Fruit fly (Drosophila melanogaster) whole organism, embryonic: Measurements from ENCODE around the gene CG10993.

ENCODE experiments used
- CG10267 ChIP-seq: fragments of 200-800 bp; sonication (Bioruptor generic); optimal IDR thresholded peaks from 2 replicates; lab custom pipeline; 2018; ENCODE audit warnings: missing biosample characterization, mild to moderate bottlenecking, missing genetic modification characterization, moderate library complexity
- CG10321 ChIP-seq: fragments of 200-800 bp; sonication (Bioruptor generic); IDR thresholded peaks from 2 replicates; pipeline ENCODE4 v1.3.6; 2022; ENCODE audit warnings: missing biosample characterization, missing genetic modification characterization
- CG10654 ChIP-seq: fragments of 200-800 bp; sonication (Bioruptor generic); optimal IDR thresholded peaks from 2 replicates; lab custom pipeline; 2016; ENCODE audit warnings: missing biosample characterization, missing genetic modification characterization
- CG11456 ChIP-seq: fragments of 200-800 bp; sonication (Bioruptor generic); IDR thresholded peaks from 3 replicates; pipeline ENCODE4 v1.3.6; 2022; ENCODE audit warnings: missing biosample characterization, missing genetic modification characterization
- CG11695 ChIP-seq: fragments of 200-800 bp; sonication (Bioruptor generic); IDR thresholded peaks from 3 replicates; pipeline ENCODE4 v1.3.6; 2022; ENCODE audit warnings: missing biosample characterization, missing genetic modification characterization
- CG12236 ChIP-seq: fragments of 200-800 bp; sonication (Bioruptor generic); optimal IDR thresholded peaks from 2 replicates; lab custom pipeline; 2016; ENCODE audit warnings: missing biosample characterization, missing genetic modification characterization
- CG1233 ChIP-seq: fragments of 200-800 bp; sonication (Bioruptor generic); optimal IDR thresholded peaks from 4 replicates; lab custom pipeline; 2018; ENCODE audit warnings: missing biosample characterization, mild to moderate bottlenecking, missing genetic modification characterization
- CG12391 ChIP-seq: fragments of 200-800 bp; sonication (Bioruptor generic); optimal IDR thresholded peaks from 3 replicates; lab custom pipeline; 2018; ENCODE audit warnings: missing biosample characterization, mild to moderate bottlenecking, missing genetic modification characterization, moderate library complexity
- CG12769 ChIP-seq: fragments of 200-800 bp; sonication (Bioruptor generic); optimal IDR thresholded peaks from 2 replicates; lab custom pipeline; 2019; ENCODE audit warnings: missing biosample characterization, mild to moderate bottlenecking, missing genetic modification characterization, moderate library complexity
- CG13287 ChIP-seq: fragments of 200-800 bp; sonication (Bioruptor generic); IDR thresholded peaks from 2 replicates; pipeline ENCODE4 v1.3.6; 2022; ENCODE audit warnings: missing biosample characterization, missing genetic modification characterization; ENCODE audit not compliant: partially characterized antibody
- CG14710 ChIP-seq: fragments of 200-800 bp; sonication (Bioruptor generic); optimal IDR thresholded peaks from 3 replicates; lab custom pipeline; 2019; ENCODE audit warnings: missing biosample characterization, mild to moderate bottlenecking, missing genetic modification characterization, moderate library complexity
- CG17385 ChIP-seq: fragments of 200-800 bp; sonication (Bioruptor generic); optimal IDR thresholded peaks from 3 replicates; lab custom pipeline; 2018; ENCODE audit warnings: missing biosample characterization, mild to moderate bottlenecking, missing genetic modification characterization
- CG30020 ChIP-seq: fragments of 200-800 bp; optimal IDR thresholded peaks from 2 replicates; lab custom pipeline; 2019; ENCODE audit warnings: missing biosample characterization, mild to moderate bottlenecking, missing genetic modification characterization, moderate library complexity
- CG4404 ChIP-seq: fragments of 200-800 bp; sonication (Bioruptor generic); IDR thresholded peaks from 2 replicates; pipeline ENCODE4 v1.3.6; 2022; ENCODE audit warnings: missing biosample characterization, missing genetic modification characterization
- CG4617 ChIP-seq: fragments of 200-800 bp; sonication (Bioruptor generic); optimal IDR thresholded peaks from 3 replicates; lab custom pipeline; 2016; ENCODE audit warnings: missing biosample characterization, missing genetic modification characterization, borderline replicate concordance
- CG5953 ChIP-seq: fragments of 200-800 bp; sonication (Bioruptor generic); IDR thresholded peaks from 2 replicates; pipeline ENCODE4 v1.3.6; 2022; ENCODE audit warnings: missing biosample characterization, missing genetic modification characterization
- CHES-1-like ChIP-seq: fragments of 200-800 bp; sonication (Bioruptor generic); optimal IDR thresholded peaks from 2 replicates; lab custom pipeline; 2016; ENCODE audit warnings: missing biosample characterization, missing genetic modification characterization
- Dp ChIP-seq: fragments of 200-800 bp; sonication (Bioruptor generic); optimal IDR thresholded peaks from 2 replicates; lab custom pipeline; 2018; ENCODE audit warnings: missing biosample characterization, mild to moderate bottlenecking, missing genetic modification characterization, moderate library complexity
- Dref ChIP-seq: fragments of 200-800 bp; sonication (Bioruptor generic); IDR thresholded peaks from 2 replicates; pipeline ENCODE4 v1.3.6; 2022; ENCODE audit warnings: missing biosample characterization, missing genetic modification characterization
- E2f2 ChIP-seq: fragments of 200-800 bp; sonication (Bioruptor generic); IDR thresholded peaks from 2 replicates; pipeline ENCODE4 v1.3.6; 2022; ENCODE audit warnings: missing biosample characterization, missing genetic modification characterization
- Ets97D ChIP-seq: fragments of 200-800 bp; sonication (Bioruptor generic); optimal IDR thresholded peaks from 3 replicates; lab custom pipeline; 2016; ENCODE audit warnings: missing biosample characterization, missing genetic modification characterization
- Fer2 ChIP-seq: fragments of 200-800 bp; sonication (Bioruptor generic); optimal IDR thresholded peaks from 2 replicates; lab custom pipeline; 2018; ENCODE audit warnings: missing biosample characterization, mild to moderate bottlenecking, missing genetic modification characterization, moderate library complexity
- Gug ChIP-seq: fragments of 200-800 bp; sonication (Bioruptor generic); IDR thresholded peaks from 4 replicates; pipeline ENCODE4 v1.3.6; 2022; ENCODE audit warnings: missing biosample characterization, missing genetic modification characterization
- Lpt ChIP-seq: fragments of >200 bp; optimal IDR thresholded peaks from 2 replicates; lab custom pipeline; 2018; ENCODE audit warnings: missing biosample characterization, missing genetic modification characterization
- MBD-R2 ChIP-seq: fragments of 200-800 bp; sonication (Bioruptor generic); IDR thresholded peaks from 2 replicates; pipeline ENCODE4 v1.3.6; 2022; ENCODE audit warnings: missing biosample characterization, missing genetic modification characterization
- MTF-1 ChIP-seq: fragments of 200-800 bp; sonication (Bioruptor generic); optimal IDR thresholded peaks from 2 replicates; lab custom pipeline; 2018; ENCODE audit warnings: missing biosample characterization, mild to moderate bottlenecking, missing genetic modification characterization, borderline replicate concordance
- Myb ChIP-seq: fragments of 200-800 bp; sonication (Bioruptor generic); optimal IDR thresholded peaks from 2 replicates; lab custom pipeline; 2016; ENCODE audit warnings: missing biosample characterization, missing genetic modification characterization
- Scr ChIP-seq: fragments of 200-800 bp; sonication (Bioruptor generic); IDR thresholded peaks from 2 replicates; pipeline ENCODE4 v1.3.6; 2022; ENCODE audit warnings: missing biosample characterization, missing genetic modification characterization; ENCODE audit not compliant: partially characterized antibody
- Sin3A ChIP-seq: fragments of >200 bp; optimal IDR thresholded peaks from 2 replicates; lab custom pipeline; 2018
- Spps ChIP-seq: fragments of 200-800 bp; sonication (Bioruptor generic); optimal IDR thresholded peaks from 2 replicates; lab custom pipeline; 2018; ENCODE audit warnings: missing biosample characterization, mild to moderate bottlenecking, missing genetic modification characterization
- Tbp ChIP-seq: fragments of >200 bp; optimal IDR thresholded peaks from 2 replicates; lab custom pipeline; 2018; ENCODE audit warnings: missing biosample characterization, missing genetic modification characterization
- chif ChIP-seq, 2 experiments: fragments of 200-800 bp; sonication (Bioruptor generic); optimal IDR thresholded peaks; 3 replicates each; lab custom pipeline; 2016; ENCODE audit warnings: missing biosample characterization in 2 of 2, missing genetic modification characterization in 2 of 2
- ci ChIP-seq: fragments of 200-800 bp; sonication (Bioruptor generic); IDR thresholded peaks from 3 replicates; pipeline ENCODE4 v1.3.6; 2022; ENCODE audit warnings: missing biosample characterization, missing genetic modification characterization
- croc ChIP-seq: fragments of 200-800 bp; sonication (Bioruptor generic); conservative IDR thresholded peaks from 3 replicates; pipeline ENCODE4 v1.3.6; 2022; ENCODE audit warnings: missing biosample characterization, missing genetic modification characterization
- ftz-f1 ChIP-seq: fragments of 200-800 bp; sonication (Bioruptor generic); optimal IDR thresholded peaks from 2 replicates; lab custom pipeline; 2016; ENCODE audit warnings: missing biosample characterization, missing genetic modification characterization
- gem ChIP-seq: fragments of 200-800 bp; sonication (Bioruptor generic); optimal IDR thresholded peaks from 2 replicates; lab custom pipeline; 2019; ENCODE audit warnings: missing biosample characterization, mild to moderate bottlenecking, missing genetic modification characterization, moderate library complexity
- grau ChIP-seq: fragments of 200-800 bp; optimal IDR thresholded peaks from 3 replicates; lab custom pipeline; 2019; ENCODE audit warnings: missing biosample characterization, mild to moderate bottlenecking, missing genetic modification characterization, moderate library complexity
- gsb-n ChIP-seq: fragments of 200-800 bp; sonication (Bioruptor generic); optimal IDR thresholded peaks from 3 replicates; lab custom pipeline; 2018; ENCODE audit warnings: missing biosample characterization, mild to moderate bottlenecking, missing genetic modification characterization
- hb ChIP-seq: fragments of 200-800 bp; sonication (Bioruptor generic); IDR thresholded peaks from 3 replicates; pipeline ENCODE4 v1.3.6; 2022; ENCODE audit warnings: missing biosample characterization, missing genetic modification characterization; ENCODE audit not compliant: partially characterized antibody
- hkb ChIP-seq, 2 experiments: fragments of 200-800 bp in 1 of 2; fragments of >200 bp in 1 of 2; sonication (Bioruptor generic) in 1 of 2; IDR thresholded peaks in 1 of 2; optimal IDR thresholded peaks in 1 of 2; 2 replicates each; pipeline versions ENCODE4 v1.3.6 to Lab custom; 2017 to 2022; ENCODE audit warnings: missing biosample characterization in 1 of 2, missing genetic modification characterization in 1 of 2
- kah ChIP-seq: fragments of 200-800 bp; sonication (Bioruptor generic); optimal IDR thresholded peaks from 2 replicates; lab custom pipeline; 2018; ENCODE audit warnings: missing biosample characterization, mild to moderate bottlenecking, missing genetic modification characterization
- knrl ChIP-seq: fragments of 200-800 bp; sonication (Bioruptor generic); IDR thresholded peaks from 3 replicates; pipeline ENCODE4 v1.3.6; 2022; ENCODE audit warnings: missing biosample characterization, missing genetic modification characterization; ENCODE audit not compliant: partially characterized antibody
- lilli ChIP-seq: fragments of 200-800 bp; sonication (Bioruptor generic); optimal IDR thresholded peaks from 3 replicates; lab custom pipeline; 2016; ENCODE audit warnings: missing biosample characterization, missing genetic modification characterization
- peb ChIP-seq: fragments of 200-800 bp; sonication (Bioruptor generic); IDR thresholded peaks from 2 replicates; pipeline ENCODE4 v1.3.6; 2022; ENCODE audit warnings: missing biosample characterization, missing genetic modification characterization
- pho ChIP-seq: fragments of 200-800 bp; sonication (Bioruptor generic); optimal IDR thresholded peaks from 2 replicates; lab custom pipeline; 2016; ENCODE audit warnings: missing biosample characterization, missing genetic modification characterization
- sens ChIP-seq: fragments of 200-800 bp; sonication (Bioruptor generic); peaks from one replicate; lab custom pipeline; 2016; ENCODE audit warnings: missing biosample characterization, missing genetic modification characterization
- slou ChIP-seq: fragments of 200-800 bp; sonication (Bioruptor generic); optimal IDR thresholded peaks from 3 replicates; lab custom pipeline; 2016; ENCODE audit warnings: missing biosample characterization, missing genetic modification characterization
- tna ChIP-seq: fragments of 200-800 bp; sonication (Bioruptor generic); IDR thresholded peaks from 2 replicates; pipeline ENCODE4 v1.3.6; 2022; ENCODE audit warnings: missing biosample characterization, missing genetic modification characterization; ENCODE audit not compliant: partially characterized antibody
- trem ChIP-seq: fragments of 200-800 bp; optimal IDR thresholded peaks from 3 replicates; lab custom pipeline; 2019; ENCODE audit warnings: missing biosample characterization, mild to moderate bottlenecking, missing genetic modification characterization, moderate library complexity
- unpg ChIP-seq: fragments of 200-800 bp; sonication (Bioruptor generic); optimal IDR thresholded peaks from 3 replicates; lab custom pipeline; 2018; ENCODE audit warnings: missing biosample characterization, mild to moderate bottlenecking, missing genetic modification characterization, moderate library complexity

CG10993 gene

DNA sequence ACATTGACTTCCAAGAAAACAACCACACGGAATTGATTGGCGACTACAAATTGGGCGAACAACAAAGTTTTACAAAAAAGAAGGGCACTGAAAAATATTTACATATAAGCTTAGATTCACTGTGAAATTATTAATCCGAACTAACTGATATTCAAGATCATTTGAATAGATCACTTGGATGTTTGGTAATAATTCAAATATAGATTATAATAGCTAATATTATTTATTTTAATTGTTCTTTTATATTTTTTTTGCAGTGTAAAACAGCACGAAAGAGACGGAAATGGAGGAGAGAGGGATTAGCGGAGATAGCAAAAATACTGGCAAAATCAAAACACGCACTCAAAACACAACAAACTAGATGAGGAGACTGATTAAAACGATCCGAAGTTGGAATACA lies 47.3 kb upstream of the CG10993 start (continued):
- TF ChIP-seq CG11695 (GFP tag; lab: Robert Waterston, UW) (0 out of 3 replicates have a peak, but pooled peaks have one; percentile 19), CG12391 (tag; lab: Kevin White, UChicago) (peak; percentile 12), CG5953 (no peak), chif (GFP tag; optimal IDR thresholded peaks at IDR 0.05; lab: Kevin White, UChicago) (no peak), unpg (peak; percentile 18)
- TF ChIP-seq, all 482 proteins: peak for 34

DNA sequence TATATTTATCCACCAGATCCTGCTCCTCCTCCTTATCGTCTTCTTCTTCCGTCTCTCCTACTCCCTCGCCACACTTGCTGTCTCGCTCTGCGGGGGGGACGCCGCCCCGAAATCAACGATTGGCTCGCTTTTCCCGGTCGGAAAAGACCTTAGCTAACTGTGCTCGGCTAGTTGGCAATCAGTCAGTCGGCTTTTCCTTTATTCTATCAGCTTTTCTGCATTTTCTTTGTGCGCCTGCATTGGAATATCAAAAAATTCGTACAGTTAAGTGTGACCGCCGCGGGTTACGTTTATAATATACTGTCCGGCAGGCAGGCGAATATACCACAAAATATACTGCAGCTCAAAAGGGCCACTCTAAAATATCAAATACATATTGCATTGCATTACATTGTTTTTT lies 39.1 kb upstream of the CG10993 start, which contains the start of gene jub:
jub (minus strand) TSS at position 289 of the 400 bp plus-strand sequence.
- TF ChIP-seq CG10654 (no peak), slou (no peak), pho (GFP tag; lab: Kevin White, UChicago) (no peak), tna (GFP tag; lab: Robert Waterston, UW) (no peak), CG12769 (tag; lab: Kevin White, UChicago) (no peak), sens (peak; percentile 20), gem (no peak), Ets97D (GFP tag; lab: Kevin White, UChicago) (peak; percentile 18), Gug (GFP tag; lab: Robert Waterston, UW) (no peak), CG4617 (GFP tag; lab: Kevin White, UChicago) (peak; percentile 98), Sin3A (lab: Kevin White, UChicago) (peak; percentile 26), CG11456 (GFP tag; lab: Robert Waterston, UW) (no peak), Spps (tag; lab: Kevin White, UChicago) (no peak), Tbp (GFP tag; lab: Kevin White, UChicago) (no peak), CG1233 (no peak), CG12236 (GFP tag; lab: Kevin White, UChicago) (no peak), CHES-1-like (GFP tag; lab: Kevin White, UChicago) (no peak), CG17385 (GFP tag; lab: Kevin White, UChicago) (peak; percentile 85), CG30020 (peak; percentile 39), hb (GFP tag; lab: Robert Waterston, UW) (no peak), ci (GFP tag; lab: Robert Waterston, UW) (no peak), hkb (optimal IDR thresholded peaks at IDR 0.05; lab: Kevin White, UChicago) (no peak), hkb (GFP tag; IDR thresholded peaks at IDR 0.05; lab: Robert Waterston, UW) (no peak), lilli (GFP tag; lab: Kevin White, UChicago) (no peak), croc (GFP tag; lab: Robert Waterston, UW) (no peak), CG13287 (GFP tag; lab: Robert Waterston, UW) (peak; percentile 12; the same call in 1 of the 2 replicates), MTF-1 (GFP tag; lab: Kevin White, UChicago) (no peak), Scr (peak; percentile 38), CG14710 (tag; lab: Kevin White, UChicago) (peak; percentile 20), E2f2 (GFP tag; lab: Robert Waterston, UW) (peak; percentile 42), CG4404 (GFP tag; lab: Robert Waterston, UW) (no peak), MBD-R2 (GFP tag; lab: Robert Waterston, UW) (peak; percentile 68), Fer2 (no peak), kah (no peak), Myb (peak; percentile 42), Dref (GFP tag; lab: Robert Waterston, UW) (no peak), knrl (GFP tag; lab: Robert Waterston, UW) (0 out of 3 replicates have a peak, but pooled peaks have one; percentile 23), CG10267 (tag; lab: Kevin White, UChicago) (peak; percentile 11), CG10321 (GFP tag; lab: Robert Waterston, UW) (no peak), ftz-f1 (GFP tag; lab: Kevin White, UChicago) (no peak), trem (peak; percentile 5), grau (tag; lab: Kevin White, UChicago) (no peak), Dp (GFP tag; lab: Kevin White, UChicago) (peak; percentile 46), peb (GFP tag; lab: Robert Waterston, UW) (no peak), gsb-n (tag; lab: Kevin White, UChicago) (no peak), CG5953 (no peak), Lpt (GFP tag; lab: Kevin White, UChicago) (no peak)
